Fruit fly (Drosophila melanogaster): ENCODE results near the gene CG42594.

Gene CG42594

DNA sequence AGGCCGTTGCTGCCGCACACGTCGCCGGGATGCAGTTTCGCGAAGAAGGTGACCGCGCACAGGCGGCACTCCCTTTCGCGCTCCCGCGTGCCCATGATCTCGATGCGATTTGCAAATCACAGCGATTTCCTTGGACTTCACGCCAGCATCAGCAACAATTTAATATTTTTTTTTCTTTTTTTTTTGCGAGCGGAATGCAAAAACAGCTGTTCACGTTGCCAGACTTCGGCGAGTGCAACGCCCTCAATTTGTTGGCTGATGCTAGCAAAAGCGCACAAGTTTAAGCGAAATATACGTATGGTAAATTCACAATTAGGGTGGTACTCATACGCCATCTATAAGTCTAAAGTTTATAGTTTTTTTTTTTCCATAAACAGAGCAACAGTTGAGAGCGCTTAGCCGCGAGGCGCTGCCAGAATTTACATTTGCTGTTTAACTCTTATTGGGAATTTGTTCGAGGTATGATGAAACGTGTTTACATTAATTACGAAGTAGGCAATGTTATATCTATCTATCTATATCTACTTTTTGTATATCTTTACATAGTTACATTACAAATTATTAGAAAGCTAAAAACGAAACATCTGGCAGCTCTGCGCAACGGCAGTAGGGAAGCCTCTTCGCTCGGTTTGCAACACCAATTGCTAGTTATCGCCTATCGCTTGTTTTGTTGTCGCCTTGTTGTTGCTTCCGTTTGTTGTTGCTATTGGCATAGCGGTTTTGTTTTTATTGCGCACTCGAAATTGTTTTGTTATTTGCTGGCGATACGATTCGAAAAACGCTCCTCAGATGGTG lies 77.8 kb downstream of the CG42594 start, which contains the start of the genes CG4041 and Hgsnat (continued):
- no peak for TF ChIP-seq knrl (GFP tag; IDR thresholded peaks at IDR 0.05; ENCODE audit: partially characterized antibody)
- TF ChIP-seq CG14965 (GFP tag; optimal IDR thresholded peaks at IDR 0.05; ENCODE audit: borderline replicate concordance): no peak
- no peak for TF ChIP-seq gsb-n (tag; optimal IDR thresholded peaks at IDR 0.05)
- TF ChIP-seq ERR (GFP tag; optimal IDR thresholded peaks at IDR 0.05): no peak
- no peak for TF ChIP-seq Lpt (GFP tag; optimal IDR thresholded peaks at IDR 0.05)
- peak; percentile 76 for TF ChIP-seq Sin3A (optimal IDR thresholded peaks at IDR 0.05)
- TF ChIP-seq dati (GFP tag; IDR thresholded peaks at IDR 0.05): no peak
- TF ChIP-seq schlank (tag; optimal IDR thresholded peaks at IDR 0.05): no peak
- no peak for TF ChIP-seq prd (optimal IDR thresholded peaks at IDR 0.05)
- no peak for TF ChIP-seq prd (GFP tag; IDR thresholded peaks at IDR 0.05)
- peak; percentile 4 for TF ChIP-seq nmo (GFP tag; optimal IDR thresholded peaks at IDR 0.05)
- peak in 1 of 2 experiments; percentile 6 for TF ChIP-seq Hr51 (GFP tag; optimal IDR thresholded peaks at IDR 0.05)
- no peak for TF ChIP-seq HmgD (GFP tag; optimal IDR thresholded peaks at IDR 0.05)
- peak; percentile 18 for TF ChIP-seq CG13624 (GFP tag; optimal IDR thresholded peaks at IDR 0.05)
- TF ChIP-seq shn (GFP tag; optimal IDR thresholded peaks at IDR 0.05): no peak
- TF ChIP-seq CG12155 (GFP tag; optimal IDR thresholded peaks at IDR 0.05): peak; percentile 17
- TF ChIP-seq CG15269 (tag; optimal IDR thresholded peaks at IDR 0.05): no peak
- no peak for TF ChIP-seq abd-A (tag; optimal IDR thresholded peaks at IDR 0.05)
- TF ChIP-seq CG15479 (GFP tag; optimal IDR thresholded peaks at IDR 0.05): peak; percentile 51
- peak; percentile 22 for TF ChIP-seq CG10654 (GFP tag; optimal IDR thresholded peaks at IDR 0.05)
- peak; percentile 13 for TF ChIP-seq Sox102F (GFP tag; optimal IDR thresholded peaks at IDR 0.05)
- peak; percentile 49 for TF ChIP-seq Med (GFP tag)
- peak; percentile 5; the same call in 1 of the 2 replicates for TF ChIP-seq E2f2 (GFP tag; IDR thresholded peaks at IDR 0.05)
- TF ChIP-seq PHDP (tag; optimal IDR thresholded peaks at IDR 0.05): peak; percentile 10
- TF ChIP-seq chinmo (GFP tag; IDR thresholded peaks at IDR 0.05; ENCODE audit: partially characterized antibody): 0 out of 4 replicates have a peak, but pooled peaks have one; percentile 13
- no peak for TF ChIP-seq en (GFP tag; optimal IDR thresholded peaks at IDR 0.05)
- TF ChIP-seq Poxn (GFP tag; IDR thresholded peaks at IDR 0.05): no peak
- TF ChIP-seq CG2199 (GFP tag; IDR thresholded peaks at IDR 0.05): no peak
- TF ChIP-seq Hand (GFP tag; optimal IDR thresholded peaks at IDR 0.05): no peak
- no peak for TF ChIP-seq croc (GFP tag; conservative IDR thresholded peaks at IDR 0.05)
- TF ChIP-seq pros (GFP tag; optimal IDR thresholded peaks at IDR 0.05): no peak
- TF ChIP-seq tin (GFP tag; optimal IDR thresholded peaks at IDR 0.05): peak; percentile 22
- TF ChIP-seq CG31388 (GFP tag; optimal IDR thresholded peaks at IDR 0.05): no peak
- no peak for TF ChIP-seq Blimp-1 (GFP tag; optimal IDR thresholded peaks at IDR 0.05)
- TF ChIP-seq Dek (tag; optimal IDR thresholded peaks at IDR 0.05): no peak
- TF ChIP-seq Dp (GFP tag; optimal IDR thresholded peaks at IDR 0.05): peak; percentile 5
- TF ChIP-seq CG14667 (GFP tag; IDR thresholded peaks at IDR 0.05): no peak
- TF ChIP-seq CG11504 (tag; optimal IDR thresholded peaks at IDR 0.05): peak; percentile 22
- TF ChIP-seq CG11723 (GFP tag; optimal IDR thresholded peaks at IDR 0.05): peak; percentile 7
- TF ChIP-seq Gug (GFP tag; IDR thresholded peaks at IDR 0.05): no peak
- TF ChIP-seq Atf-2 (GFP tag; optimal IDR thresholded peaks at IDR 0.05): no peak
- no peak for TF ChIP-seq CG3407 (GFP tag; optimal IDR thresholded peaks at IDR 0.05)
- TF ChIP-seq Elba2 (GFP tag; optimal IDR thresholded peaks at IDR 0.05): peak; percentile 84
- TF ChIP-seq Xbp1 (GFP tag; optimal IDR thresholded peaks at IDR 0.05): peak; percentile 15
- TF ChIP-seq fd3F (GFP tag; optimal IDR thresholded peaks at IDR 0.05): no peak
- TF ChIP-seq klu (GFP tag; IDR thresholded peaks at IDR 0.05): no peak
- TF ChIP-seq gro (GFP tag; optimal IDR thresholded peaks at IDR 0.05): no peak
- TF ChIP-seq CG3281 (GFP tag; optimal IDR thresholded peaks at IDR 0.05): peak; percentile 18
- TF ChIP-seq CG10147 (GFP tag; optimal IDR thresholded peaks at IDR 0.05): no peak
- TF ChIP-seq CG14014 (GFP tag; IDR thresholded peaks at IDR 0.05): no peak

All from whole organism, embryonic.